Fruit fly (Drosophila melanogaster) whole organism, embryonic: ENCODE data around the gene CG13360.

Source experiments
- Ada2b ChIP-seq: fragments of 200-800 bp; sonication (Bioruptor generic); IDR thresholded peaks from 2 replicates; pipeline ENCODE4 v1.3.6; 2022; ENCODE audit warnings: missing biosample characterization, missing genetic modification characterization
- Atf-2 ChIP-seq: fragments of 200-800 bp; sonication (Bioruptor generic); optimal IDR thresholded peaks from 2 replicates; lab custom pipeline; 2016; ENCODE audit warnings: missing biosample characterization, missing genetic modification characterization
- CG10979 ChIP-seq: fragments of 200-800 bp; sonication (Bioruptor generic); optimal IDR thresholded peaks from 2 replicates; lab custom pipeline; 2018; ENCODE audit warnings: missing biosample characterization, mild to moderate bottlenecking, missing genetic modification characterization, moderate library complexity
- CG11085 ChIP-seq: fragments of 200-800 bp; sonication (Bioruptor generic); IDR thresholded peaks from 2 replicates; pipeline ENCODE4 v1.3.6; 2022; ENCODE audit warnings: missing biosample characterization, missing genetic modification characterization
- CG12744 ChIP-seq: fragments of 200-800 bp; sonication (Bioruptor generic); optimal IDR thresholded peaks from 2 replicates; lab custom pipeline; 2016; ENCODE audit warnings: missing biosample characterization, missing genetic modification characterization
- CG13123 ChIP-seq: fragments of 200-800 bp; sonication (Bioruptor generic); optimal IDR thresholded peaks from 2 replicates; lab custom pipeline; 2016; ENCODE audit warnings: missing biosample characterization, missing genetic modification characterization
- CG13424 ChIP-seq: fragments of 200-800 bp; sonication (Bioruptor generic); optimal IDR thresholded peaks from 2 replicates; lab custom pipeline; 2019; ENCODE audit warnings: missing biosample characterization, mild to moderate bottlenecking, missing genetic modification characterization, moderate library complexity
- CG14441 ChIP-seq: fragments of 200-800 bp; sonication (Bioruptor generic); IDR thresholded peaks from 2 replicates; pipeline ENCODE4 v1.3.6; 2022; ENCODE audit warnings: missing biosample characterization, missing genetic modification characterization
- CG15514 ChIP-seq: fragments of 200-800 bp; sonication (Bioruptor generic); optimal IDR thresholded peaks from 3 replicates; lab custom pipeline; 2017; ENCODE audit warnings: missing biosample characterization, missing genetic modification characterization, mild to moderate bottlenecking, moderate library complexity, missing genetic modification reagents
- CG17328 ChIP-seq: fragments of 200-800 bp; sonication (Bioruptor generic); IDR thresholded peaks from 2 replicates; pipeline ENCODE4 v1.3.6; 2022; ENCODE audit warnings: missing biosample characterization, missing genetic modification characterization
- CG18262 ChIP-seq: fragments of 200-800 bp; optimal IDR thresholded peaks from 3 replicates; lab custom pipeline; 2019; ENCODE audit warnings: missing biosample characterization, mild to moderate bottlenecking, missing genetic modification characterization, moderate library complexity
- CG2678 ChIP-seq: fragments of 200-800 bp; sonication (Bioruptor generic); optimal IDR thresholded peaks from 3 replicates; lab custom pipeline; 2019; ENCODE audit warnings: missing biosample characterization, mild to moderate bottlenecking, missing genetic modification characterization, moderate library complexity
- CG3281 ChIP-seq: fragments of 200-800 bp; sonication (Bioruptor generic); optimal IDR thresholded peaks from 3 replicates; lab custom pipeline; 2017; ENCODE audit warnings: missing biosample characterization, mild to moderate bottlenecking, missing genetic modification characterization
- CG42726 ChIP-seq: fragments of 200-800 bp; sonication (Bioruptor generic); IDR thresholded peaks from 2 replicates; pipeline ENCODE4 v1.3.6; 2022; ENCODE audit warnings: missing biosample characterization, missing genetic modification characterization; ENCODE audit not compliant: partially characterized antibody
- CG4328 ChIP-seq: fragments of 200-800 bp; sonication (Bioruptor generic); optimal IDR thresholded peaks from 3 replicates; lab custom pipeline; 2017; ENCODE audit warnings: missing biosample characterization, missing genetic modification reagents, missing genetic modification characterization
- CG4617 ChIP-seq: fragments of 200-800 bp; sonication (Bioruptor generic); optimal IDR thresholded peaks from 3 replicates; lab custom pipeline; 2016; ENCODE audit warnings: missing biosample characterization, missing genetic modification characterization, borderline replicate concordance
- CG4820 ChIP-seq: fragments of 200-800 bp; sonication (Bioruptor generic); optimal IDR thresholded peaks from 3 replicates; lab custom pipeline; 2016; ENCODE audit warnings: missing biosample characterization, missing genetic modification characterization
- CG4854 ChIP-seq: fragments of 200-800 bp; sonication (Bioruptor generic); optimal IDR thresholded peaks from 2 replicates; lab custom pipeline; 2016; ENCODE audit warnings: missing biosample characterization, missing genetic modification characterization, inconsistent platforms
- CG6254 ChIP-seq: fragments of 200-800 bp; sonication (Bioruptor generic); optimal IDR thresholded peaks from 3 replicates; lab custom pipeline; 2017; ENCODE audit warnings: mild to moderate bottlenecking, missing biosample characterization, missing genetic modification reagents, missing genetic modification characterization
- CG8765 ChIP-seq: fragments of 200-800 bp; sonication (Bioruptor generic); IDR thresholded peaks from 2 replicates; pipeline ENCODE4 v1.3.6; 2022; ENCODE audit warnings: missing biosample characterization, missing genetic modification characterization
- CG9817 ChIP-seq: fragments of 200-800 bp; sonication (Bioruptor generic); optimal IDR thresholded peaks from 2 replicates; lab custom pipeline; 2018; ENCODE audit warnings: missing biosample characterization, mild to moderate bottlenecking, missing genetic modification characterization, moderate library complexity
- D19B ChIP-seq: fragments of 200-800 bp; sonication (Bioruptor generic); optimal IDR thresholded peaks from 2 replicates; lab custom pipeline; 2017; ENCODE audit warnings: missing biosample characterization, mild to moderate bottlenecking, missing genetic modification characterization
- Elba2 ChIP-seq: fragments of 200-800 bp; sonication (Bioruptor generic); optimal IDR thresholded peaks from 3 replicates; lab custom pipeline; 2016; ENCODE audit warnings: missing biosample characterization, missing genetic modification characterization
- Kr ChIP-seq: fragments of 200-800 bp; sonication (Bioruptor generic); optimal IDR thresholded peaks from 2 replicates; lab custom pipeline; 2017; ENCODE audit warnings: missing biosample characterization, mild to moderate bottlenecking, missing genetic modification characterization
- MBD-R2 ChIP-seq: fragments of 200-800 bp; sonication (Bioruptor generic); IDR thresholded peaks from 2 replicates; pipeline ENCODE4 v1.3.6; 2022; ENCODE audit warnings: missing biosample characterization, missing genetic modification characterization
- Med ChIP-seq: fragments of 200-800 bp; sonication (Bioruptor generic); peaks from one replicate; lab custom pipeline; 2016; ENCODE audit warnings: missing biosample characterization, missing genetic modification characterization, mild to moderate bottlenecking, inconsistent platforms, moderate library complexity
- NC2α ChIP-seq: fragments of 200-800 bp; sonication (Bioruptor generic); optimal IDR thresholded peaks from 2 replicates; lab custom pipeline; 2016; ENCODE audit warnings: missing biosample characterization, missing genetic modification characterization
- Nf-YA ChIP-seq: fragments of 200-800 bp; sonication (Bioruptor generic); IDR thresholded peaks from 2 replicates; pipeline ENCODE4 v1.3.6; 2022; ENCODE audit warnings: missing biosample characterization, missing genetic modification characterization
- Optix ChIP-seq: fragments of 200-800 bp; sonication (Bioruptor generic); IDR thresholded peaks from 3 replicates; pipeline ENCODE4 v1.3.6; 2022; ENCODE audit warnings: missing biosample characterization, missing genetic modification characterization
- Pdp1 ChIP-seq, 2 experiments: fragments of 200-800 bp; sonication (Bioruptor generic); optimal IDR thresholded peaks; 3 replicates each; lab custom pipeline; 2016; ENCODE audit warnings: missing biosample characterization in 2 of 2, missing genetic modification characterization in 2 of 2, mild to moderate bottlenecking in 1 of 2, moderate library complexity in 1 of 2
- Six4 ChIP-seq: fragments of 200-800 bp; sonication (Bioruptor generic); optimal IDR thresholded peaks from 2 replicates; lab custom pipeline; 2016; ENCODE audit warnings: missing biosample characterization, missing genetic modification characterization
- Sry-δ ChIP-seq: fragments of 200-800 bp; sonication (Bioruptor generic); optimal IDR thresholded peaks from 2 replicates; lab custom pipeline; 2016; ENCODE audit warnings: missing biosample characterization, missing genetic modification characterization
- aop ChIP-seq: fragments of 200-800 bp; sonication (Bioruptor generic); IDR thresholded peaks from 2 replicates; pipeline ENCODE4 v1.3.6; 2022; ENCODE audit warnings: missing biosample characterization, missing genetic modification characterization
- crc ChIP-seq: fragments of 200-800 bp; sonication (Bioruptor generic); optimal IDR thresholded peaks from 2 replicates; lab custom pipeline; 2016; ENCODE audit warnings: missing biosample characterization, missing genetic modification characterization
- dan ChIP-seq: fragments of 200-800 bp; sonication (Bioruptor generic); IDR thresholded peaks from 2 replicates; pipeline ENCODE4 v1.3.6; 2022; ENCODE audit warnings: missing biosample characterization, missing genetic modification characterization
- dpn ChIP-seq, 2 experiments: fragments of 200-800 bp; sonication (Bioruptor generic); optimal IDR thresholded peaks; 3 replicates each; lab custom pipeline; 2016; ENCODE audit warnings: missing biosample characterization in 2 of 2, missing genetic modification characterization in 2 of 2
- ewg ChIP-seq: fragments of 200-800 bp; sonication (Bioruptor generic); optimal IDR thresholded peaks from 3 replicates; lab custom pipeline; 2017; ENCODE audit warnings: mild to moderate bottlenecking, missing biosample characterization, missing genetic modification reagents, missing genetic modification characterization
- fu2 ChIP-seq: fragments of 200-800 bp; sonication (Bioruptor generic); optimal IDR thresholded peaks from 2 replicates; lab custom pipeline; 2016; ENCODE audit warnings: missing biosample characterization, missing genetic modification characterization
- grau ChIP-seq: fragments of 200-800 bp; optimal IDR thresholded peaks from 3 replicates; lab custom pipeline; 2019; ENCODE audit warnings: missing biosample characterization, mild to moderate bottlenecking, missing genetic modification characterization, moderate library complexity
- grn ChIP-seq: fragments of 200-800 bp; sonication (Bioruptor generic); optimal IDR thresholded peaks from 3 replicates; lab custom pipeline; 2017; ENCODE audit warnings: missing biosample characterization, missing genetic modification characterization
- hbn ChIP-seq: fragments of 200-800 bp; sonication (Bioruptor generic); IDR thresholded peaks from 2 replicates; pipeline ENCODE4 v1.3.6; 2022; ENCODE audit warnings: missing biosample characterization, missing genetic modification characterization; ENCODE audit not compliant: partially characterized antibody
- lmd ChIP-seq: fragments of 200-800 bp; sonication (Bioruptor generic); IDR thresholded peaks from 2 replicates; pipeline ENCODE4 v1.3.6; 2022; ENCODE audit warnings: missing biosample characterization, missing genetic modification characterization
- mam ChIP-seq: fragments of 200-800 bp; sonication (Bioruptor generic); optimal IDR thresholded peaks from 3 replicates; lab custom pipeline; 2016; ENCODE audit warnings: missing biosample characterization, missing genetic modification characterization
- oc ChIP-seq: fragments of 200-800 bp; sonication (Bioruptor generic); optimal IDR thresholded peaks from 2 replicates; lab custom pipeline; 2018; ENCODE audit warnings: missing biosample characterization, mild to moderate bottlenecking, missing genetic modification characterization, moderate library complexity
- otp ChIP-seq: fragments of 200-800 bp; sonication (Bioruptor generic); IDR thresholded peaks from 3 replicates; pipeline ENCODE4, ENCODE4 v1.3.6; 2022; ENCODE audit warnings: missing biosample characterization, missing genetic modification characterization
- p53 ChIP-seq: fragments of 200-800 bp; sonication (Bioruptor generic); optimal IDR thresholded peaks from 2 replicates; lab custom pipeline; 2016; ENCODE audit warnings: missing biosample characterization, missing genetic modification characterization
- pan ChIP-seq, 4 experiments: fragments of >200 bp in 3 of 4; fragments of 200-800 bp in 1 of 4; sonication (Bioruptor generic) in 1 of 4; optimal IDR thresholded peaks in 3 of 4; IDR thresholded peaks in 1 of 4; 2 replicates each; pipeline versions ENCODE4 v1.3.6 to Lab custom; 2017 to 2022; ENCODE audit warnings: missing biosample characterization in 2 of 4, missing genetic modification characterization in 2 of 4, mixed read lengths in 1 of 4
- sc ChIP-seq, 3 experiments: fragments of >200 bp in 2 of 3; fragments of 200-800 bp in 1 of 3; sonication (Bioruptor generic) in 1 of 3; optimal IDR thresholded peaks; 2 replicates in 2 of 3; 3 replicates in 1 of 3; lab custom pipeline; 2017; ENCODE audit warnings: mild to moderate bottlenecking in 1 of 3, missing biosample characterization in 1 of 3, missing genetic modification characterization in 1 of 3, missing genetic modification reagents in 1 of 3
- sob ChIP-seq: fragments of 200-800 bp; sonication (Bioruptor generic); IDR thresholded peaks from 2 replicates; pipeline ENCODE4 v1.3.6; 2022; ENCODE audit warnings: missing biosample characterization, missing genetic modification characterization
- yki ChIP-seq: fragments of >200 bp; optimal IDR thresholded peaks from 3 replicates; lab custom pipeline; 2018

Gene CG13360

DNA sequence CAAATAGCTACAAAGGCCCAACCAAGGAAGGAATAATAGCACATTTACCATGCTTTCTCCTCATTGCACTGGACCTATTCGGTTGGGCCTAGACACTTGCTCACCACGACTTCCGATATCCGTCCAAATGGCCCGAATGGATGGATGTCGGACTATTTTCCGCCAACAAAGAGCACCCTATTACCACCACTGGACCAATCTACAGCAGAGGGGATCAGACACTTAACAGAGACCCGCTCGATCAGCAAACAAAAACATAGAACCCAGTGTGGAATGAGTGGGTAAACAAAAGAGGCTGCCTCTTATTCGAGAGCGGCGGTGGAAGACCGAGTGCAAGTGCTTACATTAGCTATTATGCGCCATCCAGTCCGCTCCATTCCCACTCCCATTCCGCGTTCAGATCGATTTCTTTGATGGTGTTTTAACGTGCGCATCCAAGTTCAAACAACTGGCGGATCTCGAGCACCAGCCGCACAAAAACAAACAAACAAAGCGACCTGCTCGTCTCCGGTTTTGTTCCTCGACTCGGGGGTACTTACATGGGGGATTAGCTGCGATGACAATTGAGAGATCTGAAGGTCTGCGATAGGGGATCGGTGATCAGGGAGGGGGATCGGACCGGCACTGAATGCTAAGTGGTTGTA lies 21.3 kb downstream of the CG13360 start:
- no peak for TF ChIP-seq CG12744 (GFP tag; lab: Kevin White, UChicago)
- TF ChIP-seq Med (GFP tag; lab: Kevin White, UChicago), result peak; percentile 70
- no peak for TF ChIP-seq CG4328
- TF ChIP-seq CG11085 (GFP tag; lab: Robert Waterston, UW), result no peak
- TF ChIP-seq CG3281 (GFP tag; lab: Kevin White, UChicago), result no peak
- TF ChIP-seq CG15514 (GFP tag; lab: Kevin White, UChicago), result no peak
- TF ChIP-seq oc (tag; lab: Kevin White, UChicago), result peak; percentile 88
- TF ChIP-seq CG14441, result no peak
- no peak for TF ChIP-seq CG13123
- TF ChIP-seq CG4820 (GFP tag; lab: Kevin White, UChicago), result no peak
- TF ChIP-seq Atf-2 (GFP tag; lab: Kevin White, UChicago), result no peak
- peak; percentile 97 for TF ChIP-seq CG6254 (GFP tag; lab: Kevin White, UChicago)
- no peak for TF ChIP-seq Six4
- no peak for TF ChIP-seq lmd
- TF ChIP-seq CG18262 (tag; lab: Kevin White, UChicago), result no peak
- TF ChIP-seq D19B, result no peak
- TF ChIP-seq Sry-δ (GFP tag; lab: Kevin White, UChicago), result peak; percentile 39
- TF ChIP-seq NC2α (GFP tag; lab: Kevin White, UChicago), result no peak
- peak; percentile 15 for TF ChIP-seq CG2678 (tag; lab: Kevin White, UChicago)
- TF ChIP-seq fu2 (GFP tag; lab: Kevin White, UChicago), result no peak
- TF ChIP-seq CG13424 (tag; lab: Kevin White, UChicago), result no peak
- no peak for TF ChIP-seq MBD-R2 (GFP tag; lab: Robert Waterston, UW)
- TF ChIP-seq ewg (GFP tag; lab: Kevin White, UChicago), result no peak
- no peak for TF ChIP-seq hbn (GFP tag; lab: Robert Waterston, UW)
- TF ChIP-seq p53, result no peak
- TF ChIP-seq CG4854 (GFP tag; lab: Kevin White, UChicago), result no peak
- no peak for TF ChIP-seq aop (GFP tag; lab: Robert Waterston, UW)
- TF ChIP-seq CG4617, result no peak
- no peak for TF ChIP-seq Nf-YA (GFP tag; lab: Robert Waterston, UW)
- 0 out of 3 replicates have a peak, but pooled peaks have one; percentile 7 for TF ChIP-seq Optix (GFP tag; lab: Robert Waterston, UW)
- no peak for TF ChIP-seq CG42726 (GFP tag; lab: Robert Waterston, UW)
- TF ChIP-seq CG10979 (tag; lab: Kevin White, UChicago), result no peak
- no peak for TF ChIP-seq mam (GFP tag; lab: Kevin White, UChicago)
- TF ChIP-seq grn, result peak; percentile 3
- no peak for TF ChIP-seq crc (GFP tag; lab: Kevin White, UChicago)
- no peak for TF ChIP-seq sob (GFP tag; lab: Robert Waterston, UW)
- no peak for TF ChIP-seq pan (optimal IDR thresholded peaks at IDR 0.05; lab: Kevin White, UChicago)
- TF ChIP-seq pan (GFP tag; optimal IDR thresholded peaks at IDR 0.05 in 1 of 2, IDR thresholded peaks at IDR 0.05 in 1 of 2), result no peak
- peak in 1 of 2 experiments; percentile 13 for TF ChIP-seq Pdp1 (GFP tag; optimal IDR thresholded peaks at IDR 0.05; lab: Kevin White, UChicago)
- TF ChIP-seq dan, result no peak
- no peak for TF ChIP-seq Kr (GFP tag; lab: Kevin White, UChicago)
- TF ChIP-seq grau (tag; lab: Kevin White, UChicago), result no peak
- no peak for TF ChIP-seq sc (optimal IDR thresholded peaks at IDR 0.05; lab: Kevin White, UChicago)
- TF ChIP-seq sc (GFP tag; optimal IDR thresholded peaks at IDR 0.05; lab: Kevin White, UChicago), result no peak
- no peak for TF ChIP-seq Ada2b (GFP tag; lab: Robert Waterston, UW)
- TF ChIP-seq CG9817, result no peak
- 0 out of 3 replicates have a peak, but pooled peaks have one; percentile 28 for TF ChIP-seq otp
- TF ChIP-seq Elba2 (GFP tag; lab: Kevin White, UChicago), result no peak
- TF ChIP-seq CG17328, result no peak
- no peak for TF ChIP-seq CG8765 (GFP tag; lab: Robert Waterston, UW)
- no peak for TF ChIP-seq yki (lab: Kevin White, UChicago)
- no peak for TF ChIP-seq dpn (GFP tag; optimal IDR thresholded peaks at IDR 0.05; lab: Kevin White, UChicago)
